Fruit fly (Drosophila melanogaster) whole organism, prepupa: Measurements from ENCODE around the gene spirit.

Experiments used
- CG10631 ChIP-seq: fragments of 200-800 bp; sonication (Bioruptor generic); optimal IDR thresholded peaks from 2 replicates; lab custom pipeline; 2016; ENCODE audit warnings: missing biosample characterization, missing genetic modification characterization
- CG11294 ChIP-seq: fragments of 200-800 bp; sonication (Bioruptor generic); IDR thresholded peaks from 2 replicates; pipeline ENCODE4 v1.3.6; 2022; ENCODE audit warnings: missing biosample characterization, missing genetic modification characterization
- CG11762 ChIP-seq: fragments of 200-800 bp; sonication (Bioruptor generic); optimal IDR thresholded peaks from 3 replicates; lab custom pipeline; 2016; ENCODE audit warnings: missing biosample characterization, missing genetic modification characterization; ENCODE audit not compliant: insufficient read depth
- CG11902 ChIP-seq: fragments of 200-800 bp; sonication (Bioruptor generic); optimal IDR thresholded peaks from 3 replicates; lab custom pipeline; 2016; ENCODE audit warnings: missing biosample characterization, missing genetic modification characterization
- CG15336 ChIP-seq: fragments of 200-800 bp; sonication (Bioruptor generic); IDR thresholded peaks from 2 replicates; pipeline ENCODE4 v1.3.6; 2022; ENCODE audit warnings: missing biosample characterization, missing genetic modification characterization
- CG16779 ChIP-seq: fragments of 200-800 bp; sonication (Bioruptor generic); optimal IDR thresholded peaks from 3 replicates; lab custom pipeline; 2017; ENCODE audit warnings: missing biosample characterization, mild to moderate bottlenecking, missing genetic modification characterization
- CG3032 ChIP-seq: fragments of 200-800 bp; optimal IDR thresholded peaks from 2 replicates; lab custom pipeline; 2019; ENCODE audit warnings: missing biosample characterization, mild to moderate bottlenecking, missing genetic modification characterization, moderate library complexity
- CG31627 ChIP-seq: fragments of 200-800 bp; sonication (Bioruptor generic); optimal IDR thresholded peaks from 3 replicates; lab custom pipeline; 2016; ENCODE audit warnings: missing biosample characterization, missing genetic modification characterization
- CG34406 ChIP-seq: fragments of 200-800 bp; sonication (Bioruptor generic); optimal IDR thresholded peaks from 3 replicates; lab custom pipeline; 2016; ENCODE audit warnings: missing biosample characterization, missing genetic modification characterization
- CG3919 ChIP-seq: fragments of 200-800 bp; sonication (Bioruptor generic); optimal IDR thresholded peaks from 3 replicates; lab custom pipeline; 2016; ENCODE audit warnings: missing biosample characterization, missing genetic modification characterization
- CG4318 ChIP-seq: fragments of 200-800 bp; sonication (Bioruptor generic); optimal IDR thresholded peaks from 3 replicates; lab custom pipeline; 2017; ENCODE audit warnings: missing biosample characterization, mild to moderate bottlenecking, missing genetic modification characterization
- CG6163 ChIP-seq: fragments of 200-800 bp; sonication (Bioruptor generic); IDR thresholded peaks from 3 replicates; pipeline ENCODE4 v1.3.6; 2022; ENCODE audit warnings: missing biosample characterization, missing genetic modification characterization
- CG6854 ChIP-seq: fragments of 200-800 bp; sonication (Bioruptor generic); optimal IDR thresholded peaks from 2 replicates; lab custom pipeline; 2017; ENCODE audit warnings: missing biosample characterization, mild to moderate bottlenecking, missing genetic modification characterization
- CG8119 ChIP-seq: fragments of 200-800 bp; sonication (Bioruptor generic); IDR thresholded peaks from 3 replicates; pipeline ENCODE4 v1.3.6; 2022; ENCODE audit warnings: missing biosample characterization, missing genetic modification characterization
- CG9139 ChIP-seq: fragments of 200-800 bp; sonication (Bioruptor generic); optimal IDR thresholded peaks from 3 replicates; lab custom pipeline; 2017; ENCODE audit warnings: missing biosample characterization, mild to moderate bottlenecking, missing genetic modification characterization
- Eip75B ChIP-seq: fragments of 200-800 bp; sonication (Bioruptor generic); optimal IDR thresholded peaks from 3 replicates; lab custom pipeline; 2016; ENCODE audit warnings: missing biosample characterization, missing genetic modification characterization
- Eip78C ChIP-seq: fragments of 200-800 bp; sonication (Bioruptor generic); peaks from one replicate; lab custom pipeline; 2016; ENCODE audit warnings: missing biosample characterization, missing genetic modification characterization
- Eip93F ChIP-seq: fragments of 200-800 bp; sonication (Bioruptor generic); optimal IDR thresholded peaks from 2 replicates; lab custom pipeline; 2016; ENCODE audit warnings: missing biosample characterization, mild to moderate bottlenecking, missing genetic modification characterization
- Ets21C ChIP-seq: fragments of 200-800 bp; sonication (Bioruptor generic); optimal IDR thresholded peaks from 3 replicates; lab custom pipeline; 2016; ENCODE audit warnings: missing biosample characterization, missing genetic modification characterization
- Ets96B ChIP-seq: fragments of 200-800 bp; optimal IDR thresholded peaks from 2 replicates; lab custom pipeline; 2019; ENCODE audit warnings: missing biosample characterization, mild to moderate bottlenecking, missing genetic modification characterization, moderate library complexity
- Gug ChIP-seq: fragments of 200-800 bp; sonication (Bioruptor generic); IDR thresholded peaks from 2 replicates; pipeline ENCODE4 v1.3.6; 2022; ENCODE audit warnings: missing biosample characterization, missing genetic modification characterization
- Hr39 ChIP-seq: fragments of 200-800 bp; sonication (Bioruptor generic); optimal IDR thresholded peaks from 2 replicates; lab custom pipeline; 2016; ENCODE audit warnings: missing biosample characterization, missing genetic modification characterization
- Hr4 ChIP-seq: fragments of 200-800 bp; sonication (Bioruptor generic); optimal IDR thresholded peaks from 3 replicates; lab custom pipeline; 2016; ENCODE audit warnings: missing biosample characterization, missing genetic modification characterization
- Lpt ChIP-seq: fragments of 200-800 bp; sonication (Bioruptor generic); optimal IDR thresholded peaks from 3 replicates; lab custom pipeline; 2016; ENCODE audit warnings: missing biosample characterization, missing genetic modification characterization
- OdsH ChIP-seq: fragments of 200-800 bp; sonication (Bioruptor generic); optimal IDR thresholded peaks from 3 replicates; lab custom pipeline; 2016; ENCODE audit warnings: missing biosample characterization, missing genetic modification characterization
- Smox ChIP-seq: fragments of 200-800 bp; sonication (Bioruptor generic); optimal IDR thresholded peaks from 3 replicates; lab custom pipeline; 2016; ENCODE audit warnings: missing biosample characterization, missing genetic modification characterization
- Sox102F ChIP-seq: fragments of 200-800 bp; sonication (Bioruptor generic); optimal IDR thresholded peaks from 2 replicates; lab custom pipeline; 2016; ENCODE audit warnings: missing biosample characterization, mild to moderate bottlenecking, missing genetic modification characterization
- Sox15 ChIP-seq: fragments of 200-800 bp; sonication (Bioruptor generic); optimal IDR thresholded peaks from 3 replicates; lab custom pipeline; 2016; ENCODE audit warnings: missing biosample characterization, missing genetic modification characterization
- achi ChIP-seq: fragments of 200-800 bp; sonication (Bioruptor generic); optimal IDR thresholded peaks from 3 replicates; lab custom pipeline; 2016; ENCODE audit warnings: missing biosample characterization, missing genetic modification characterization
- acj6 ChIP-seq: fragments of 200-800 bp; sonication (Bioruptor generic); optimal IDR thresholded peaks from 3 replicates; lab custom pipeline; 2016; ENCODE audit warnings: missing biosample characterization, missing genetic modification characterization
- cyc ChIP-seq: fragments of 200-800 bp; sonication (Bioruptor generic); optimal IDR thresholded peaks from 3 replicates; lab custom pipeline; 2016; ENCODE audit warnings: missing biosample characterization, missing genetic modification characterization
- dac ChIP-seq: fragments of 200-800 bp; sonication (Bioruptor generic); optimal IDR thresholded peaks from 2 replicates; lab custom pipeline; 2017; ENCODE audit warnings: missing biosample characterization, mild to moderate bottlenecking, missing genetic modification characterization
- dsx ChIP-seq: fragments of 200-800 bp; optimal IDR thresholded peaks from 3 replicates; lab custom pipeline; 2019; ENCODE audit warnings: missing biosample characterization, mild to moderate bottlenecking, missing genetic modification characterization, moderate library complexity; ENCODE audit not compliant: poor library complexity, severe bottlenecking
- eg ChIP-seq: fragments of 200-800 bp; sonication (Bioruptor generic); IDR thresholded peaks from 3 replicates; pipeline ENCODE4 v1.3.6; 2022; ENCODE audit warnings: missing biosample characterization, missing genetic modification characterization
- esn ChIP-seq: fragments of 200-800 bp; sonication (Bioruptor generic); optimal IDR thresholded peaks from 2 replicates; lab custom pipeline; 2016; ENCODE audit warnings: missing biosample characterization, mild to moderate bottlenecking, missing genetic modification characterization, moderate library complexity
- fd59A ChIP-seq: fragments of 200-800 bp; sonication (Bioruptor generic); optimal IDR thresholded peaks from 2 replicates; lab custom pipeline; 2017; ENCODE audit warnings: missing biosample characterization, mild to moderate bottlenecking, missing genetic modification characterization, missing genetic modification reagents
- fd85E ChIP-seq: fragments of 200-800 bp; sonication (Bioruptor generic); optimal IDR thresholded peaks from 3 replicates; lab custom pipeline; 2016; ENCODE audit warnings: missing biosample characterization, missing genetic modification characterization
- lz ChIP-seq: fragments of 200-800 bp; sonication (Bioruptor generic); optimal IDR thresholded peaks from 3 replicates; lab custom pipeline; 2016; ENCODE audit warnings: missing biosample characterization, missing genetic modification characterization
- net ChIP-seq: fragments of 200-800 bp; sonication (Bioruptor generic); optimal IDR thresholded peaks from 3 replicates; lab custom pipeline; 2016; ENCODE audit warnings: missing biosample characterization, missing genetic modification characterization
- pdm3 ChIP-seq: fragments of 200-800 bp; sonication (Bioruptor generic); optimal IDR thresholded peaks from 3 replicates; lab custom pipeline; 2016; ENCODE audit warnings: missing biosample characterization, missing genetic modification characterization
- spab ChIP-seq: fragments of 200-800 bp; sonication (Bioruptor generic); optimal IDR thresholded peaks from 2 replicates; lab custom pipeline; 2017; ENCODE audit warnings: missing biosample characterization, mild to moderate bottlenecking, missing genetic modification characterization, missing genetic modification reagents
- ss ChIP-seq, 2 experiments: fragments of 200-800 bp; sonication (Bioruptor generic); optimal IDR thresholded peaks; 2 replicates in 1 of 2; 3 replicates in 1 of 2; lab custom pipeline; 2017 to 2018; ENCODE audit warnings: mild to moderate bottlenecking in 2 of 2, missing biosample characterization in 2 of 2, missing genetic modification characterization in 2 of 2, moderate library complexity in 1 of 2
- svp ChIP-seq: fragments of 200-800 bp; sonication (Bioruptor generic); peaks from one replicate; lab custom pipeline; 2016; ENCODE audit warnings: missing biosample characterization, missing genetic modification characterization
- topi ChIP-seq: fragments of 200-800 bp; sonication (Bioruptor generic); optimal IDR thresholded peaks from 3 replicates; lab custom pipeline; 2016; ENCODE audit warnings: missing biosample characterization, missing genetic modification characterization
- vri ChIP-seq: fragments of 200-800 bp; sonication (Bioruptor generic); optimal IDR thresholded peaks from 3 replicates; lab custom pipeline; 2016; ENCODE audit warnings: missing biosample characterization, mild to moderate bottlenecking, missing genetic modification characterization

Gene spirit

dm6 chrX:8561404-8562397 is 11.7 kb downstream of the spirit start (continued):
- no peak for TF ChIP-seq CG9139 (GFP tag; lab: Kevin White, UChicago)
- no peak for TF ChIP-seq CG6854 (GFP tag; lab: Kevin White, UChicago)
- TF ChIP-seq CG15336 (GFP tag; lab: Robert Waterston, UW) = peak; percentile 67
- TF ChIP-seq Eip75B = peak; percentile 28
- peak; percentile 36 for TF ChIP-seq net (GFP tag; lab: Kevin White, UChicago)
- TF ChIP-seq Sox102F (GFP tag; lab: Kevin White, UChicago) = peak; percentile 54
- TF ChIP-seq Eip78C (GFP tag; lab: Kevin White, UChicago) = peak; percentile 83
- TF ChIP-seq Sox15 (GFP tag; lab: Kevin White, UChicago) = no peak
- no peak for TF ChIP-seq Gug (GFP tag; lab: Robert Waterston, UW)
- TF ChIP-seq Hr4 (GFP tag; lab: Kevin White, UChicago) = no peak
- TF ChIP-seq lz (GFP tag; lab: Kevin White, UChicago) = peak; percentile 53
- TF ChIP-seq CG34406 (GFP tag; lab: Kevin White, UChicago) = peak; percentile 9
- no peak for TF ChIP-seq CG11762
- no peak for TF ChIP-seq Lpt

dm6 chrX:8560087-8560999 is 13.1 kb downstream of the spirit start, which contains the start of the genes CG12112 and Trf4-1:
CG12112 (minus strand) TSS chrX:8560192.
Trf4-1 (plus strand) TSS chrX:8560322.
- TF ChIP-seq CG3919 = peak; percentile 14
- no peak for TF ChIP-seq vri
- peak; percentile 32 for TF ChIP-seq Hr39
- TF ChIP-seq CG11294 (GFP tag; lab: Robert Waterston, UW) = no peak
- no peak for TF ChIP-seq CG4318 (GFP tag; lab: Kevin White, UChicago)
- peak; percentile 57 for TF ChIP-seq CG6163
- no peak for TF ChIP-seq dac (GFP tag; lab: Kevin White, UChicago)
- no peak for TF ChIP-seq spab (GFP tag; lab: Kevin White, UChicago)
- TF ChIP-seq Lpt = no peak
- no peak for TF ChIP-seq Gug (GFP tag; lab: Robert Waterston, UW)
- TF ChIP-seq CG8119 = no peak
- TF ChIP-seq Eip93F = peak; percentile 3
- TF ChIP-seq Smox (GFP tag; lab: Kevin White, UChicago) = peak; percentile 52
- TF ChIP-seq Eip78C (GFP tag; lab: Kevin White, UChicago) = peak; percentile 71
- TF ChIP-seq CG11762 = no peak
- no peak for TF ChIP-seq CG6854 (GFP tag; lab: Kevin White, UChicago)
- no peak for TF ChIP-seq CG16779 (tag; lab: Kevin White, UChicago)
- TF ChIP-seq Sox102F (GFP tag; lab: Kevin White, UChicago) = peak; percentile 6
- no peak for TF ChIP-seq Ets96B (tag; lab: Kevin White, UChicago)
- TF ChIP-seq Hr4 (GFP tag; lab: Kevin White, UChicago) = peak; percentile 34
- TF ChIP-seq fd59A (GFP tag; lab: Kevin White, UChicago) = no peak
- TF ChIP-seq OdsH (GFP tag; lab: Kevin White, UChicago) = peak; percentile 48
- TF ChIP-seq svp (GFP tag; lab: Kevin White, UChicago) = peak; percentile 68
- TF ChIP-seq acj6 (GFP tag; lab: Kevin White, UChicago) = peak; percentile 37
- TF ChIP-seq esn (GFP tag; lab: Kevin White, UChicago) = peak; percentile 55
- peak; percentile 58 for TF ChIP-seq pdm3 (GFP tag; lab: Kevin White, UChicago)
- TF ChIP-seq fd85E (GFP tag; lab: Kevin White, UChicago) = no peak
- peak; percentile 32 for TF ChIP-seq achi (GFP tag; lab: Kevin White, UChicago)
- TF ChIP-seq CG10631 (GFP tag; lab: Kevin White, UChicago) = no peak
- TF ChIP-seq CG31627 (GFP tag; lab: Kevin White, UChicago) = peak; percentile 55
- TF ChIP-seq cyc (GFP tag; lab: Kevin White, UChicago) = peak; percentile 26
- peak; percentile 46 for TF ChIP-seq Eip75B
- TF ChIP-seq topi = peak; percentile 27
- TF ChIP-seq dsx = no peak
- TF ChIP-seq CG3032 (tag; lab: Kevin White, UChicago) = peak; percentile 2
- peak in 1 of 2 experiments; percentile 60 for TF ChIP-seq ss (GFP tag; optimal IDR thresholded peaks at IDR 0.05; lab: Kevin White, UChicago)
- TF ChIP-seq CG11902 (GFP tag; lab: Kevin White, UChicago) = no peak
- TF ChIP-seq Ets21C (GFP tag; lab: Kevin White, UChicago) = peak; percentile 27
- peak; percentile 21; the same call in 1 of the 3 replicates for TF ChIP-seq eg (GFP tag; lab: Robert Waterston, UW)
